Fruit fly (Drosophila melanogaster) whole organism, adult: ENCODE results near the gene CG14770.
A peak's percentile ranks its signal among the peaks of the same experiment; 100 is the strongest.

ENCODE experiments used
- CG11617 ChIP-seq: fragments of 200-800 bp; sonication (Bioruptor generic); optimal IDR thresholded peaks from 2 replicates; lab custom pipeline; 2017; ENCODE audit warnings: mild to moderate bottlenecking, missing biosample characterization, missing genetic modification reagents, missing genetic modification characterization
- CG12768 ChIP-seq: fragments of 200-800 bp; sonication (Bioruptor generic); optimal IDR thresholded peaks from 2 replicates; lab custom pipeline; 2017; ENCODE audit warnings: missing biosample characterization, missing genetic modification characterization, mild to moderate bottlenecking, moderate library complexity, missing genetic modification reagents
- CG14711 ChIP-seq: fragments of 200-800 bp; sonication (Bioruptor generic); optimal IDR thresholded peaks from 2 replicates; lab custom pipeline; 2018; ENCODE audit warnings: missing biosample characterization, mild to moderate bottlenecking, missing genetic modification characterization, moderate library complexity
- CG1620 ChIP-seq: fragments of 200-800 bp; sonication (Bioruptor generic); optimal IDR thresholded peaks from 2 replicates; lab custom pipeline; 2016; ENCODE audit warnings: missing biosample characterization, missing genetic modification characterization
- CG33017 ChIP-seq: fragments of 200-800 bp; sonication (Bioruptor generic); optimal IDR thresholded peaks from 2 replicates; lab custom pipeline; 2018; ENCODE audit warnings: missing biosample characterization, mild to moderate bottlenecking, missing genetic modification characterization, moderate library complexity
- CG5204 ChIP-seq: fragments of 200-800 bp; sonication (Bioruptor generic); optimal IDR thresholded peaks from 2 replicates; lab custom pipeline; 2016; ENCODE audit warnings: missing biosample characterization, missing genetic modification characterization
- CG7045 ChIP-seq: fragments of 200-800 bp; sonication (Bioruptor generic); optimal IDR thresholded peaks from 2 replicates; lab custom pipeline; 2017; ENCODE audit warnings: missing biosample characterization, mild to moderate bottlenecking, missing genetic modification characterization
- CG7101 ChIP-seq: fragments of 200-800 bp; sonication (Bioruptor generic); optimal IDR thresholded peaks from 2 replicates; lab custom pipeline; 2018; ENCODE audit warnings: missing biosample characterization, mild to moderate bottlenecking, missing genetic modification characterization, moderate library complexity
- Clk ChIP-seq: fragments of 200-800 bp; sonication (Bioruptor generic); optimal IDR thresholded peaks from 2 replicates; lab custom pipeline; 2017; ENCODE audit warnings: missing biosample characterization, missing genetic modification characterization
- Crg-1 ChIP-seq: fragments of 200-800 bp; sonication (Bioruptor generic); optimal IDR thresholded peaks from 2 replicates; lab custom pipeline; 2016; ENCODE audit warnings: missing biosample characterization, missing genetic modification characterization
- Hr96 ChIP-seq: fragments of 200-800 bp; sonication (Bioruptor generic); optimal IDR thresholded peaks from 2 replicates; lab custom pipeline; 2016; ENCODE audit warnings: missing biosample characterization, missing genetic modification characterization
- Mnt ChIP-seq: fragments of 200-800 bp; sonication (Bioruptor generic); optimal IDR thresholded peaks from 2 replicates; lab custom pipeline; 2016; ENCODE audit warnings: missing biosample characterization, mild to moderate bottlenecking, missing genetic modification characterization
- bab1 ChIP-seq: fragments of 200-800 bp; sonication (Bioruptor generic); optimal IDR thresholded peaks from 3 replicates; lab custom pipeline; 2019; ENCODE audit warnings: missing biosample characterization, mild to moderate bottlenecking, missing genetic modification characterization, moderate library complexity
- cic ChIP-seq: fragments of 200-800 bp; sonication (Bioruptor generic); optimal IDR thresholded peaks from 2 replicates; lab custom pipeline; 2017; ENCODE audit warnings: missing biosample characterization, mild to moderate bottlenecking, missing genetic modification characterization, moderate library complexity
- cnc ChIP-seq, 2 experiments: fragments of >200 bp; optimal IDR thresholded peaks; 2 replicates each; lab custom pipeline; 2017
- kay ChIP-seq: fragments of 200-800 bp; sonication (Bioruptor generic); peaks from one replicate; lab custom pipeline; 2016; ENCODE audit warnings: missing biosample characterization, missing genetic modification characterization, borderline replicate concordance
- ovo ChIP-seq: fragments of 200-800 bp; sonication (Bioruptor generic); optimal IDR thresholded peaks from 2 replicates; lab custom pipeline; 2016; ENCODE audit warnings: missing biosample characterization, missing genetic modification characterization
- pad ChIP-seq: fragments of 200-800 bp; sonication (Bioruptor generic); optimal IDR thresholded peaks from 3 replicates; lab custom pipeline; 2017; ENCODE audit warnings: missing biosample characterization, missing genetic modification characterization, mild to moderate bottlenecking, moderate library complexity, missing genetic modification reagents
- tj ChIP-seq: fragments of 200-800 bp; sonication (Bioruptor generic); optimal IDR thresholded peaks from 3 replicates; lab custom pipeline; 2017; ENCODE audit warnings: missing biosample characterization, mild to moderate bottlenecking, missing genetic modification characterization, moderate library complexity
- toe ChIP-seq: fragments of 200-800 bp; sonication (Bioruptor generic); optimal IDR thresholded peaks from 2 replicates; lab custom pipeline; 2016; ENCODE audit warnings: missing biosample characterization, missing genetic modification characterization

CG14770 gene

dm6 chrX:1399056-1400003 is 30.3 kb downstream of the CG14770 start:
- TF ChIP-seq Hr96 (GFP tag; lab: Kevin White, UChicago) = peak; percentile 45
- TF ChIP-seq kay (GFP tag; lab: Kevin White, UChicago) = no peak
- peak; percentile 82 for TF ChIP-seq CG12768 (GFP tag; lab: Kevin White, UChicago)
- peak; percentile 52 for TF ChIP-seq CG7045 (GFP tag; lab: Kevin White, UChicago)
- peak; percentile 87 for TF ChIP-seq ovo (GFP tag; lab: Kevin White, UChicago)
- no peak for TF ChIP-seq toe (GFP tag; lab: Kevin White, UChicago)
- peak; percentile 71 for TF ChIP-seq CG11617 (GFP tag; lab: Kevin White, UChicago)
- TF ChIP-seq Crg-1 (GFP tag; lab: Kevin White, UChicago) = no peak
- TF ChIP-seq pad (GFP tag; lab: Kevin White, UChicago) = peak; percentile 63
- TF ChIP-seq CG1620 (GFP tag; lab: Kevin White, UChicago) = peak; percentile 6
- peak; percentile 79 for TF ChIP-seq cic (GFP tag; lab: Kevin White, UChicago)
- TF ChIP-seq Mnt (GFP tag; lab: Kevin White, UChicago) = peak; percentile 79
- peak; percentile 50 for TF ChIP-seq tj
- TF ChIP-seq cnc (optimal IDR thresholded peaks at IDR 0.05; lab: Kevin White, UChicago) = no peak
- TF ChIP-seq CG33017 (tag; lab: Kevin White, UChicago) = no peak
- TF ChIP-seq bab1 (GFP tag; lab: Kevin White, UChicago) = no peak
- TF ChIP-seq CG14711 (tag; lab: Kevin White, UChicago) = no peak
- peak; percentile 22 for TF ChIP-seq Clk (GFP tag; lab: Kevin White, UChicago)
- TF ChIP-seq CG5204 = peak; percentile 27
- no peak for TF ChIP-seq CG7101 (tag; lab: Kevin White, UChicago)

- TF ChIP-seq bab1 (GFP tag; lab: Kevin White, UChicago) (no peak), Hr96 (GFP tag; lab: Kevin White, UChicago) (no peak)
Observed at dm6 chrX:1405012-1405411, 36.0 kb downstream of the CG14770 start.

- TF ChIP-seq CG11617 (GFP tag; lab: Kevin White, UChicago) = no peak
Observed at dm6 chrX:1405779-1406178, 36.7 kb downstream of the CG14770 start.

- TF ChIP-seq pad (GFP tag; lab: Kevin White, UChicago) (no peak), cnc (optimal IDR thresholded peaks at IDR 0.05; lab: Kevin White, UChicago) (no peak), CG33017 (tag; lab: Kevin White, UChicago) (no peak), tj (no peak), cic (GFP tag; lab: Kevin White, UChicago) (no peak), CG12768 (GFP tag; lab: Kevin White, UChicago) (no peak), ovo (GFP tag; lab: Kevin White, UChicago) (no peak), CG11617 (GFP tag; lab: Kevin White, UChicago) (no peak), toe (GFP tag; lab: Kevin White, UChicago) (no peak), Mnt (GFP tag; lab: Kevin White, UChicago) (no peak), Crg-1 (GFP tag; lab: Kevin White, UChicago) (no peak)
Observed at dm6 chrX:1407683-1408082, 38.6 kb downstream of the CG14770 start.

- TF ChIP-seq CG7101 (tag; lab: Kevin White, UChicago) = no peak
- TF ChIP-seq bab1 (GFP tag; lab: Kevin White, UChicago) = no peak
- TF ChIP-seq cic (GFP tag; lab: Kevin White, UChicago) = no peak
- TF ChIP-seq kay (GFP tag; lab: Kevin White, UChicago) = no peak
- TF ChIP-seq cnc (optimal IDR thresholded peaks at IDR 0.05; lab: Kevin White, UChicago) = no peak
- TF ChIP-seq CG1620 (GFP tag; lab: Kevin White, UChicago) = no peak
- no peak for TF ChIP-seq CG12768 (GFP tag; lab: Kevin White, UChicago)
- TF ChIP-seq pad (GFP tag; lab: Kevin White, UChicago) = no peak
- no peak for TF ChIP-seq toe (GFP tag; lab: Kevin White, UChicago)
- no peak for TF ChIP-seq CG7045 (GFP tag; lab: Kevin White, UChicago)
- no peak for TF ChIP-seq CG33017 (tag; lab: Kevin White, UChicago)
- no peak for TF ChIP-seq Crg-1 (GFP tag; lab: Kevin White, UChicago)
- no peak for TF ChIP-seq Clk (GFP tag; lab: Kevin White, UChicago)
- TF ChIP-seq CG11617 (GFP tag; lab: Kevin White, UChicago) = no peak
- no peak for TF ChIP-seq CG14711 (tag; lab: Kevin White, UChicago)
Observed at dm6 chrX:1408964-1409363, 39.9 kb downstream of the CG14770 start, which contains the start of gene futsch. TSS of gene futsch (plus strand) at chrX:1409069.

dm6 chrX:1410312-1410711 is 41.3 kb downstream of the CG14770 start:
- no peak for TF ChIP-seq toe (GFP tag; lab: Kevin White, UChicago)
- TF ChIP-seq cic (GFP tag; lab: Kevin White, UChicago) = no peak
- no peak for TF ChIP-seq CG1620 (GFP tag; lab: Kevin White, UChicago)
- TF ChIP-seq CG33017 (tag; lab: Kevin White, UChicago) = no peak
- no peak for TF ChIP-seq pad (GFP tag; lab: Kevin White, UChicago)
- no peak for TF ChIP-seq kay (GFP tag; lab: Kevin White, UChicago)
- no peak for TF ChIP-seq Clk (GFP tag; lab: Kevin White, UChicago)
